Worm (Caenorhabditis elegans) whole organism, young adult: ENCODE results near the gene gtap-1.

Experiments
- F49E8.2 ChIP-seq: sonication (generic microtip); optimal IDR thresholded peaks from 3 replicates; lab custom pipeline; 2017; ENCODE audit warnings: missing genetic modification characterization, mild to moderate bottlenecking, missing compliant biosample characterization, antibody characterized with exemption, moderate library complexity; ENCODE audit not compliant: insufficient read depth
- F52B5.7 ChIP-seq: sonication (generic microtip); optimal IDR thresholded peaks from 2 replicates; lab custom pipeline; 2016; ENCODE audit warnings: mild to moderate bottlenecking, missing genetic modification characterization, missing compliant biosample characterization
- Y79H2A.3 ChIP-seq: fragments of 200-800 bp; sonication (Bioruptor generic); conservative IDR thresholded peaks from 2 replicates; pipeline ENCODE4 v1.3.6; 2022; ENCODE audit warnings: missing genetic modification reagents, missing genetic modification characterization, missing compliant biosample characterization
- lin-40 ChIP-seq: sonication (generic microtip); optimal IDR thresholded peaks from 2 replicates; lab custom pipeline; 2016; ENCODE audit warnings: missing genetic modification characterization, mild to moderate bottlenecking, missing compliant biosample characterization, missing genotype, missing genetic modification reagents
- rec-8 ChIP-seq, 2 experiments: sonication (generic microtip); optimal IDR thresholded peaks; 2 replicates each; lab custom pipeline; 2016; ENCODE audit warnings: mild to moderate bottlenecking in 2 of 2, missing genetic modification characterization in 2 of 2, missing genetic modification reagents in 2 of 2, missing genotype in 2 of 2, missing biosample characterization in 1 of 2, missing compliant biosample characterization in 1 of 2, moderate library complexity in 1 of 2
- rpc-1 ChIP-seq, 2 experiments: fragments of 150-350 bp in 1 of 2; sonication (generic microtip) in 1 of 2; optimal IDR thresholded peaks; 2 replicates each; lab custom pipeline; 2014 to 2018; ENCODE audit warnings: missing biosample characterization in 1 of 2, missing genetic modification characterization in 1 of 2, missing genetic modification reagents in 1 of 2, missing genotype in 1 of 2
- unc-62 ChIP-seq: fragments of 150-350 bp; optimal IDR thresholded peaks from 2 replicates; lab custom pipeline; 2014; ENCODE audit warnings: missing biosample characterization, missing genetic modification reagents, missing genetic modification characterization
- ztf-6 ChIP-seq: fragments of 200-800 bp; sonication (Bioruptor generic); IDR thresholded peaks from 2 replicates; pipeline ENCODE4 v1.3.6; 2022; ENCODE audit warnings: missing genetic modification reagents, missing genetic modification characterization, missing compliant biosample characterization

- no peak for TF ChIP-seq lin-40 (tag; lab: Kevin White, UChicago)
- TF ChIP-seq rec-8 (tag; optimal IDR thresholded peaks at IDR 0.05; lab: Kevin White, UChicago), result no peak
- no peak for TF ChIP-seq F52B5.7 (tag; lab: Kevin White, UChicago)
- no peak for TF ChIP-seq Y79H2A.3 (GFP tag; lab: Robert Waterston, UW)
- TF ChIP-seq F49E8.2 (tag; lab: Kevin White, UChicago), result no peak
- TF ChIP-seq unc-62 (GFP tag; lab: Kevin White, UChicago), result no peak
- no peak for TF ChIP-seq rpc-1 (optimal IDR thresholded peaks at IDR 0.05; lab: Kevin White, UChicago)
- TF ChIP-seq rpc-1 (tag; optimal IDR thresholded peaks at IDR 0.05; lab: Kevin White, UChicago), result no peak
- no peak for TF ChIP-seq ztf-6 (GFP tag; lab: Robert Waterston, UW)
Observed at ce11 chrII:5806563-5806962, 26.5 kb downstream of the gtap-1 start.
